Fruit fly (Drosophila melanogaster) whole organism, prepupa: ENCODE measurements around the gene CG7656.

ENCODE experiments used
- CG10631 ChIP-seq: fragments of 200-800 bp; sonication (Bioruptor generic); optimal IDR thresholded peaks from 2 replicates; lab custom pipeline; 2016; ENCODE audit warnings: missing biosample characterization, missing genetic modification characterization
- CG3032 ChIP-seq: fragments of 200-800 bp; optimal IDR thresholded peaks from 2 replicates; lab custom pipeline; 2019; ENCODE audit warnings: missing biosample characterization, mild to moderate bottlenecking, missing genetic modification characterization, moderate library complexity
- CG3919 ChIP-seq: fragments of 200-800 bp; sonication (Bioruptor generic); optimal IDR thresholded peaks from 3 replicates; lab custom pipeline; 2016; ENCODE audit warnings: missing biosample characterization, missing genetic modification characterization
- CG6808 ChIP-seq: fragments of 200-800 bp; sonication (Bioruptor generic); optimal IDR thresholded peaks from 3 replicates; lab custom pipeline; 2017; ENCODE audit warnings: missing biosample characterization, missing genetic modification characterization, mild to moderate bottlenecking, moderate library complexity, missing genetic modification reagents
- CG7368 ChIP-seq: fragments of 200-800 bp; sonication (Bioruptor generic); optimal IDR thresholded peaks from 3 replicates; lab custom pipeline; 2016; ENCODE audit warnings: missing biosample characterization, missing genetic modification characterization
- CG8319 ChIP-seq: fragments of 200-800 bp; sonication (Bioruptor generic); optimal IDR thresholded peaks from 3 replicates; lab custom pipeline; 2016; ENCODE audit warnings: missing biosample characterization, missing genetic modification characterization
- CG8632 ChIP-seq: fragments of 200-800 bp; sonication (Bioruptor generic); optimal IDR thresholded peaks from 3 replicates; lab custom pipeline; 2016; ENCODE audit warnings: missing biosample characterization, missing genetic modification characterization
- CG9139 ChIP-seq: fragments of 200-800 bp; sonication (Bioruptor generic); optimal IDR thresholded peaks from 3 replicates; lab custom pipeline; 2017; ENCODE audit warnings: missing biosample characterization, mild to moderate bottlenecking, missing genetic modification characterization
- Eip75B ChIP-seq: fragments of 200-800 bp; sonication (Bioruptor generic); optimal IDR thresholded peaks from 3 replicates; lab custom pipeline; 2016; ENCODE audit warnings: missing biosample characterization, missing genetic modification characterization
- Ets21C ChIP-seq: fragments of 200-800 bp; sonication (Bioruptor generic); optimal IDR thresholded peaks from 3 replicates; lab custom pipeline; 2016; ENCODE audit warnings: missing biosample characterization, missing genetic modification characterization
- Gug ChIP-seq: fragments of 200-800 bp; sonication (Bioruptor generic); IDR thresholded peaks from 2 replicates; pipeline ENCODE4 v1.3.6; 2022; ENCODE audit warnings: missing biosample characterization, missing genetic modification characterization
- Hr39 ChIP-seq: fragments of 200-800 bp; sonication (Bioruptor generic); optimal IDR thresholded peaks from 2 replicates; lab custom pipeline; 2016; ENCODE audit warnings: missing biosample characterization, missing genetic modification characterization
- acj6 ChIP-seq: fragments of 200-800 bp; sonication (Bioruptor generic); optimal IDR thresholded peaks from 3 replicates; lab custom pipeline; 2016; ENCODE audit warnings: missing biosample characterization, missing genetic modification characterization
- lz ChIP-seq: fragments of 200-800 bp; sonication (Bioruptor generic); optimal IDR thresholded peaks from 3 replicates; lab custom pipeline; 2016; ENCODE audit warnings: missing biosample characterization, missing genetic modification characterization
- net ChIP-seq: fragments of 200-800 bp; sonication (Bioruptor generic); optimal IDR thresholded peaks from 3 replicates; lab custom pipeline; 2016; ENCODE audit warnings: missing biosample characterization, missing genetic modification characterization
- spab ChIP-seq: fragments of 200-800 bp; sonication (Bioruptor generic); optimal IDR thresholded peaks from 2 replicates; lab custom pipeline; 2017; ENCODE audit warnings: missing biosample characterization, mild to moderate bottlenecking, missing genetic modification characterization, missing genetic modification reagents
- topi ChIP-seq: fragments of 200-800 bp; sonication (Bioruptor generic); optimal IDR thresholded peaks from 3 replicates; lab custom pipeline; 2016; ENCODE audit warnings: missing biosample characterization, missing genetic modification characterization
- vri ChIP-seq: fragments of 200-800 bp; sonication (Bioruptor generic); optimal IDR thresholded peaks from 3 replicates; lab custom pipeline; 2016; ENCODE audit warnings: missing biosample characterization, mild to moderate bottlenecking, missing genetic modification characterization

Gene CG7656

DNA sequence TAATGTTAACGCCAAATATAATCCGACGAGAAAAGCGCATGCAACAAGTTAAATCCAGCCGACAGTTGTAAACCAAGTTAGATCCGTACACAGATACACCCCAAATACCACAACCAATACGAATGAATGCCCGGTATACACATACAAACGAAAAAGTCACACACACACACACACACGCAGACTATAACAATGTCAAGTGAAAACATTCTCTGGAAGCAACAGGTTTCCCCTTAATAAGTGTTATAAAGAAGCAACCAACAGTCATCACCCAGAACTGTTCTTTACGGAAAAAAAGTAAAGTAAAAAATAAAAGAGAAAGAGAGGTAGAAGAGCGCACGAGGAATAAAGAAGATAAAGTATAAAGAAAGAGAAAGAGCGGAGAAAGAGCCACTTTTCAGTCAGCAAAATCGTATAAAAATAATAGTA, 52.2 kb downstream of the CG7656 start (continued):
- TF ChIP-seq CG7368 (GFP tag; lab: Kevin White, UChicago) (no peak), CG6808 (GFP tag; lab: Kevin White, UChicago) (peak; percentile 25), topi (GFP tag; lab: Kevin White, UChicago) (no peak), Gug (GFP tag; lab: Robert Waterston, UW) (no peak), CG10631 (no peak), lz (GFP tag; lab: Kevin White, UChicago) (no peak), CG3919 (GFP tag; lab: Kevin White, UChicago) (no peak), CG8632 (GFP tag; lab: Kevin White, UChicago) (no peak), Ets21C (no peak), spab (GFP tag; lab: Kevin White, UChicago) (no peak), CG9139 (GFP tag; lab: Kevin White, UChicago) (no peak), vri (no peak), acj6 (GFP tag; lab: Kevin White, UChicago) (no peak), net (GFP tag; lab: Kevin White, UChicago) (no peak), Eip75B (no peak), Hr39 (GFP tag; lab: Kevin White, UChicago) (no peak), CG3032 (tag; lab: Kevin White, UChicago) (no peak), CG8319 (no peak)
